Fruit fly (Drosophila melanogaster) whole organism, larva: ENCODE measurements around the gene CG3630.

Experiments
- noc ChIP-seq: fragments of 200-800 bp; sonication (Bioruptor generic); optimal IDR thresholded peaks from 3 replicates; lab custom pipeline; 2019; ENCODE audit warnings: missing biosample characterization, mild to moderate bottlenecking, missing genetic modification characterization, moderate library complexity

CG3630 gene

dm6 chrX:2221598-2221997, 59.6 kb downstream of the CG3630 start:
- no peak for TF ChIP-seq noc (tag; lab: Kevin White, UChicago)
